Worm (Caenorhabditis elegans) whole organism, young adult: ENCODE results near the gene oac-2.

Source experiments
- F52B5.7 ChIP-seq: sonication (generic microtip); optimal IDR thresholded peaks from 2 replicates; lab custom pipeline; 2016; ENCODE audit warnings: mild to moderate bottlenecking, missing genetic modification characterization, missing compliant biosample characterization
- K12H6.12 ChIP-seq: fragments of 200-800 bp; sonication (Bioruptor generic); optimal IDR thresholded peaks from 2 replicates; lab custom pipeline; 2018; ENCODE audit warnings: mild to moderate bottlenecking, missing genetic modification characterization, missing compliant biosample characterization
- Y53G8AR.9 ChIP-seq: fragments of 200-800 bp; sonication (Bioruptor generic); conservative IDR thresholded peaks from 2 replicates; pipeline ENCODE4 v1.3.6; 2022; ENCODE audit warnings: missing genetic modification reagents, missing genetic modification characterization, missing compliant biosample characterization
- Y67H2A.10 ChIP-seq: fragments of 200-800 bp; sonication (Bioruptor generic); conservative IDR thresholded peaks from 2 replicates; pipeline ENCODE4 v1.3.6; 2022; ENCODE audit warnings: missing genetic modification reagents, missing genetic modification characterization, missing compliant biosample characterization
- ama-1 ChIP-seq, 3 experiments: fragments of 150-350 bp in 1 of 3; sonication (generic microtip) in 2 of 3; optimal IDR thresholded peaks; 2 replicates each; lab custom pipeline; 2014 to 2018; ENCODE audit warnings: missing biosample characterization in 2 of 3, missing genetic modification characterization in 2 of 3, missing genetic modification reagents in 2 of 3
- attf-3 ChIP-seq: fragments of 200-800 bp; sonication (Bioruptor generic); conservative IDR thresholded peaks from 2 replicates; pipeline ENCODE4 v1.3.6; 2022; ENCODE audit warnings: missing genetic modification reagents, missing genetic modification characterization, missing compliant biosample characterization
- attf-6 ChIP-seq: fragments of 200-800 bp; sonication (Bioruptor generic); IDR thresholded peaks from 2 replicates; pipeline ENCODE4 v1.3.6; 2022; ENCODE audit warnings: missing genetic modification reagents, missing genetic modification characterization, missing compliant biosample characterization
- bed-2 ChIP-seq: fragments of 200-800 bp; sonication (Bioruptor generic); IDR thresholded peaks from 2 replicates; pipeline ENCODE4 v1.3.6; 2022; ENCODE audit warnings: missing genetic modification reagents, missing genetic modification characterization, missing compliant biosample characterization
- ccch-3 ChIP-seq: fragments of 200-800 bp; sonication (Bioruptor generic); optimal IDR thresholded peaks from 2 replicates; lab custom pipeline; 2018; ENCODE audit warnings: mild to moderate bottlenecking, missing genetic modification characterization, missing compliant biosample characterization
- cebp-2 ChIP-seq: fragments of 200-800 bp; sonication (Bioruptor generic); IDR thresholded peaks from 2 replicates; pipeline ENCODE4 v1.3.6; 2022; ENCODE audit warnings: missing genetic modification characterization, missing compliant biosample characterization
- ceh-100 ChIP-seq: fragments of 200-800 bp; sonication (Bioruptor generic); IDR thresholded peaks from 2 replicates; pipeline ENCODE4 v1.3.6; 2022; ENCODE audit warnings: missing genetic modification reagents, missing genetic modification characterization, missing compliant biosample characterization
- ceh-27 ChIP-seq: fragments of 200-800 bp; sonication (Bioruptor generic); optimal IDR thresholded peaks from 2 replicates; lab custom pipeline; 2018; ENCODE audit warnings: mild to moderate bottlenecking, missing genetic modification characterization, moderate library complexity, missing compliant biosample characterization
- ceh-58 ChIP-seq: fragments of 200-800 bp; sonication (Bioruptor generic); IDR thresholded peaks from 2 replicates; pipeline ENCODE4 v1.3.6; 2022; ENCODE audit warnings: missing genetic modification characterization, missing compliant biosample characterization
- dpff-1 ChIP-seq: sonication (generic microtip); optimal IDR thresholded peaks from 2 replicates; lab custom pipeline; 2017; ENCODE audit warnings: mild to moderate bottlenecking, missing genetic modification characterization, missing compliant biosample characterization
- efl-1 ChIP-seq: fragments of 150-350 bp; optimal IDR thresholded peaks from 2 replicates; lab custom pipeline; 2014; ENCODE audit warnings: missing biosample characterization, missing genetic modification reagents, missing genetic modification characterization
- egl-44 ChIP-seq: fragments of 200-800 bp; sonication (Bioruptor generic); IDR thresholded peaks from 2 replicates; pipeline ENCODE4 v1.3.6; 2022; ENCODE audit warnings: missing genetic modification reagents, missing genetic modification characterization, missing compliant biosample characterization
- ekl-4 ChIP-seq: fragments of 200-800 bp; sonication (Bioruptor generic); IDR thresholded peaks from 2 replicates; pipeline ENCODE4 v1.3.6; 2022; ENCODE audit warnings: missing genetic modification reagents, missing genetic modification characterization, missing compliant biosample characterization
- ets-4 ChIP-seq: fragments of 200-800 bp; sonication (Bioruptor generic); optimal IDR thresholded peaks from 2 replicates; lab custom pipeline; 2018; ENCODE audit warnings: mild to moderate bottlenecking, missing genetic modification characterization, missing compliant biosample characterization
- him-1 ChIP-seq: sonication (generic microtip); optimal IDR thresholded peaks from 2 replicates; lab custom pipeline; 2016; ENCODE audit warnings: missing genotype, missing genetic modification reagents, missing genetic modification characterization, missing compliant biosample characterization
- let-607 ChIP-seq, 2 experiments: fragments of 200-800 bp in 1 of 2; sonication (Bioruptor generic) in 1 of 2; sonication (generic microtip) in 1 of 2; optimal IDR thresholded peaks; 2 replicates each; lab custom pipeline; 2016 to 2018; ENCODE audit warnings: mild to moderate bottlenecking in 2 of 2, missing compliant biosample characterization in 2 of 2, missing genetic modification characterization in 2 of 2, moderate library complexity in 2 of 2, missing genotype in 1 of 2
- lin-40 ChIP-seq: sonication (generic microtip); optimal IDR thresholded peaks from 2 replicates; lab custom pipeline; 2016; ENCODE audit warnings: missing genetic modification characterization, mild to moderate bottlenecking, missing compliant biosample characterization, missing genotype, missing genetic modification reagents
- lin-54 ChIP-seq: fragments of 200-800 bp; sonication (Bioruptor generic); optimal IDR thresholded peaks from 2 replicates; lab custom pipeline; 2018; ENCODE audit warnings: mild to moderate bottlenecking, missing genetic modification characterization, missing compliant biosample characterization
- madf-3 ChIP-seq: fragments of 200-800 bp; sonication (Bioruptor generic); IDR thresholded peaks from 2 replicates; pipeline ENCODE4 v1.3.6; 2022; ENCODE audit warnings: missing genetic modification reagents, missing genetic modification characterization, missing compliant biosample characterization
- nfya-2 ChIP-seq: fragments of 200-800 bp; sonication (Bioruptor generic); IDR thresholded peaks from 2 replicates; pipeline ENCODE4 v1.3.6; 2022; ENCODE audit warnings: missing genetic modification reagents, missing genetic modification characterization, missing compliant biosample characterization
- nfyb-1 ChIP-seq: fragments of 200-800 bp; sonication (Bioruptor generic); IDR thresholded peaks from 2 replicates; pipeline ENCODE4 v1.3.6; 2022; ENCODE audit warnings: missing genetic modification reagents, missing genetic modification characterization, missing compliant biosample characterization
- nhr-80 ChIP-seq: sonication (generic microtip); optimal IDR thresholded peaks from 2 replicates; lab custom pipeline; 2016; ENCODE audit warnings: missing genetic modification characterization, missing compliant biosample characterization
- repo-1 ChIP-seq: sonication (generic microtip); optimal IDR thresholded peaks from 2 replicates; lab custom pipeline; 2017; ENCODE audit warnings: mild to moderate bottlenecking, missing genetic modification characterization, missing compliant biosample characterization
- rpc-1 ChIP-seq, 2 experiments: fragments of 150-350 bp in 1 of 2; sonication (generic microtip) in 1 of 2; optimal IDR thresholded peaks; 2 replicates each; lab custom pipeline; 2014 to 2018; ENCODE audit warnings: missing biosample characterization in 1 of 2, missing genetic modification characterization in 1 of 2, missing genetic modification reagents in 1 of 2, missing genotype in 1 of 2
- sdz-38 ChIP-seq: sonication (generic microtip); optimal IDR thresholded peaks from 2 replicates; lab custom pipeline; 2016; ENCODE audit warnings: missing genotype, missing genetic modification characterization, missing compliant biosample characterization
- snpc-3.4 ChIP-seq: sonication (generic microtip); optimal IDR thresholded peaks from 2 replicates; lab custom pipeline; 2017; ENCODE audit warnings: missing genetic modification characterization, mild to moderate bottlenecking, missing compliant biosample characterization, antibody characterized with exemption, moderate library complexity, missing genotype, missing genetic modification reagents
- unc-62 ChIP-seq: fragments of 150-350 bp; optimal IDR thresholded peaks from 2 replicates; lab custom pipeline; 2014; ENCODE audit warnings: missing biosample characterization, missing genetic modification reagents, missing genetic modification characterization
- ztf-22 ChIP-seq: fragments of 200-800 bp; sonication (Bioruptor generic); optimal IDR thresholded peaks from 2 replicates; lab custom pipeline; 2018; ENCODE audit warnings: mild to moderate bottlenecking, missing genetic modification characterization, moderate library complexity, missing compliant biosample characterization
- ztf-26 ChIP-seq: sonication (generic microtip); optimal IDR thresholded peaks from 2 replicates; lab custom pipeline; 2017; ENCODE audit warnings: missing genetic modification characterization, missing compliant biosample characterization
- ztf-28 ChIP-seq: fragments of 200-800 bp; sonication (Bioruptor generic); IDR thresholded peaks from 2 replicates; pipeline ENCODE4 v1.3.6; 2022; ENCODE audit warnings: missing genetic modification reagents, missing genetic modification characterization, missing compliant biosample characterization
- ztf-3 ChIP-seq: fragments of 200-800 bp; sonication (Bioruptor generic); optimal IDR thresholded peaks from 2 replicates; lab custom pipeline; 2018; ENCODE audit warnings: mild to moderate bottlenecking, missing genetic modification characterization, missing compliant biosample characterization
- ztf-6 ChIP-seq: fragments of 200-800 bp; sonication (Bioruptor generic); IDR thresholded peaks from 2 replicates; pipeline ENCODE4 v1.3.6; 2022; ENCODE audit warnings: missing genetic modification reagents, missing genetic modification characterization, missing compliant biosample characterization

The oac-2 gene

ce11 chrV:3454620-3455019 lies 20.3 kb downstream of the oac-2 start:
- no peak for TF ChIP-seq Y67H2A.10 (GFP tag; lab: Robert Waterston, UW)
- no peak for TF ChIP-seq ceh-100 (GFP tag; lab: Robert Waterston, UW)

- TF ChIP-seq madf-3 (GFP tag; lab: Robert Waterston, UW) (no peak), ama-1 (optimal IDR thresholded peaks at IDR 0.05; lab: Kevin White, UChicago) (no peak), ama-1 (GFP tag; optimal IDR thresholded peaks at IDR 0.05; lab: Kevin White, UChicago) (no peak), sdz-38 (no peak), ceh-27 (GFP tag; lab: Kevin White, UChicago) (no peak), ceh-58 (GFP tag; lab: Robert Waterston, UW) (no peak), nhr-80 (tag; lab: Kevin White, UChicago) (no peak), cebp-2 (GFP tag; lab: Robert Waterston, UW) (no peak), Y53G8AR.9 (GFP tag; lab: Robert Waterston, UW) (no peak), attf-3 (GFP tag; lab: Robert Waterston, UW) (no peak), unc-62 (GFP tag; lab: Kevin White, UChicago) (no peak), efl-1 (GFP tag; lab: Kevin White, UChicago) (no peak), K12H6.12 (tag; lab: Kevin White, UChicago) (no peak)
These were observed 22.4 kb downstream of the oac-2 start for ce11 chrV:3452489-3452888.

ce11 chrV:3451646-3452045 lies 23.3 kb downstream of the oac-2 start:
- TF ChIP-seq ztf-22 (GFP tag; lab: Kevin White, UChicago) = no peak
- TF ChIP-seq ekl-4 (GFP tag; lab: Robert Waterston, UW) = no peak
- no peak for TF ChIP-seq Y67H2A.10 (GFP tag; lab: Robert Waterston, UW)
- no peak for TF ChIP-seq let-607 (tag; optimal IDR thresholded peaks at IDR 0.05; lab: Kevin White, UChicago)
- no peak for TF ChIP-seq cebp-2 (GFP tag; lab: Robert Waterston, UW)
- no peak for TF ChIP-seq rpc-1 (optimal IDR thresholded peaks at IDR 0.05; lab: Kevin White, UChicago)
- no peak for TF ChIP-seq rpc-1 (tag; optimal IDR thresholded peaks at IDR 0.05; lab: Kevin White, UChicago)
- TF ChIP-seq dpff-1 = no peak
- no peak for TF ChIP-seq ets-4 (GFP tag; lab: Kevin White, UChicago)
- TF ChIP-seq, all 124 proteins: peak for 0

- TF ChIP-seq attf-6 (GFP tag; lab: Robert Waterston, UW) = no peak
- no peak for TF ChIP-seq ztf-26 (tag; lab: Kevin White, UChicago)
- no peak for TF ChIP-seq ztf-3 (GFP tag; lab: Kevin White, UChicago)
- no peak for TF ChIP-seq ztf-28 (GFP tag; lab: Robert Waterston, UW)
- no peak for TF ChIP-seq lin-40
- TF ChIP-seq egl-44 (GFP tag; lab: Robert Waterston, UW) = no peak
- no peak for TF ChIP-seq lin-54 (GFP tag; lab: Kevin White, UChicago)
- TF ChIP-seq nfyb-1 (GFP tag; lab: Robert Waterston, UW) = no peak
- TF ChIP-seq him-1 (tag; lab: Kevin White, UChicago) = no peak
- TF ChIP-seq ztf-6 (GFP tag; lab: Robert Waterston, UW) = no peak
- TF ChIP-seq ets-4 (GFP tag; lab: Kevin White, UChicago) = no peak
- no peak for TF ChIP-seq bed-2
- no peak for TF ChIP-seq snpc-3.4 (tag; lab: Kevin White, UChicago)
- TF ChIP-seq nfya-2 (GFP tag; lab: Robert Waterston, UW) = no peak
- TF ChIP-seq F52B5.7 (tag; lab: Kevin White, UChicago) = no peak
- TF ChIP-seq repo-1 = no peak
- no peak for TF ChIP-seq ccch-3 (GFP tag; lab: Kevin White, UChicago)
These were observed 24.6 kb downstream of the oac-2 start for ce11 chrV:3450351-3450750.
